Fruit fly (Drosophila melanogaster): Measurements from ENCODE around the gene Cyp6d5.

dm6 chr3R:14070096-14070495, 41.1 kb downstream of the Cyp6d5 start:
- TF ChIP-seq Myc (optimal IDR thresholded peaks at IDR 0.05) (no peak), Sin3A (optimal IDR thresholded peaks at IDR 0.05) (no peak), h (optimal IDR thresholded peaks at IDR 0.05) (no peak)
